Worm (Caenorhabditis elegans) whole organism, early embryonic: ENCODE results near the gene F11D5.7.

ENCODE experiments used
- B0310.2 ChIP-seq: sonication (generic microtip); optimal IDR thresholded peaks from 2 replicates; lab custom pipeline; 2016; ENCODE audit warnings: mild to moderate bottlenecking, missing genetic modification characterization, missing compliant biosample characterization
- F13C5.2 ChIP-seq: sonication (generic microtip); optimal IDR thresholded peaks from 2 replicates; lab custom pipeline; 2017; ENCODE audit warnings: mild to moderate bottlenecking, missing genetic modification characterization, inconsistent platforms, missing compliant biosample characterization
- ama-1 ChIP-seq: fragments of 150-350 bp; optimal IDR thresholded peaks from 2 replicates; lab custom pipeline; 2014
- ceh-13 ChIP-seq: fragments of 200-800 bp; sonication (Bioruptor generic); optimal IDR thresholded peaks from 2 replicates; lab custom pipeline; 2018; ENCODE audit warnings: mild to moderate bottlenecking, missing genetic modification characterization, missing compliant biosample characterization
- ceh-36 ChIP-seq: sonication (generic microtip); optimal IDR thresholded peaks from 2 replicates; lab custom pipeline; 2016; ENCODE audit warnings: missing genetic modification characterization, inconsistent platforms, missing compliant biosample characterization
- ets-7 ChIP-seq: sonication (generic microtip); optimal IDR thresholded peaks from 2 replicates; lab custom pipeline; 2016; ENCODE audit warnings: missing genotype, missing genetic modification characterization, missing compliant biosample characterization
- flt-1 ChIP-seq: fragments of 200-800 bp; sonication (Bioruptor generic); IDR thresholded peaks from 2 replicates; pipeline ENCODE4 v1.3.6; 2022; ENCODE audit warnings: missing genetic modification characterization, missing compliant biosample characterization
- hmg-4 ChIP-seq: fragments of 200-800 bp; sonication (Bioruptor generic); optimal IDR thresholded peaks from 2 replicates; lab custom pipeline; 2018; ENCODE audit warnings: mild to moderate bottlenecking, missing genetic modification characterization, missing compliant biosample characterization
- hnd-1 ChIP-seq: sonication (generic microtip); optimal IDR thresholded peaks from 2 replicates; lab custom pipeline; 2016; ENCODE audit warnings: missing genetic modification characterization, missing compliant biosample characterization
- pes-1 ChIP-seq: fragments of 200-800 bp; sonication (Bioruptor generic); IDR thresholded peaks from 2 replicates; pipeline ENCODE4 v1.3.6; 2022; ENCODE audit warnings: missing genetic modification reagents, missing genetic modification characterization, missing compliant biosample characterization
- scrt-1 ChIP-seq: fragments of 200-800 bp; sonication (Bioruptor generic); IDR thresholded peaks from 2 replicates; pipeline ENCODE4 v1.3.6; 2022; ENCODE audit warnings: missing genetic modification characterization, missing compliant biosample characterization
- sea-1 ChIP-seq: fragments of 200-800 bp; sonication (Bioruptor generic); conservative IDR thresholded peaks from 2 replicates; pipeline ENCODE4 v1.3.6; 2022; ENCODE audit warnings: missing genetic modification characterization, missing compliant biosample characterization
- tra-4 ChIP-seq: sonication (generic microtip); optimal IDR thresholded peaks from 2 replicates; lab custom pipeline; 2017; ENCODE audit warnings: missing genetic modification characterization, missing compliant biosample characterization

ce11 chrX:3347904-3348441 lies 43.8 kb downstream of the F11D5.7 start, which contains the start of gene ZK816.3:
- TF ChIP-seq B0310.2 (tag; lab: Kevin White, UChicago) (peak; percentile 69), ama-1 (lab: Kevin White, UChicago) (no peak), flt-1 (GFP tag; lab: Robert Waterston, UW) (peak; percentile 87), tra-4 (tag; lab: Kevin White, UChicago) (peak; percentile 29), hnd-1 (tag; lab: Kevin White, UChicago) (peak; percentile 60), scrt-1 (GFP tag; lab: Robert Waterston, UW) (peak; percentile 91), F13C5.2 (peak; percentile 74), ceh-36 (tag; lab: Kevin White, UChicago) (peak; percentile 83), ceh-13 (peak; percentile 68), sea-1 (peak; percentile 90), pes-1 (peak; percentile 89), ets-7 (tag; lab: Kevin White, UChicago) (peak; percentile 41), hmg-4 (GFP tag; lab: Kevin White, UChicago) (peak; percentile 83)
